Fruit fly (Drosophila melanogaster): ENCODE measurements around the gene CG43342.

CG43342 gene

dm6 chr3R:22410537-22411360 lies 29.6 kb downstream of the CG43342 start, which contains the start of the genes CG13850 and lqfR (continued):
- TF ChIP-seq tgo (GFP tag; IDR thresholded peaks at IDR 0.05) (peak; percentile 57; the same call in 2 of the 3 replicates), tap (tag; optimal IDR thresholded peaks at IDR 0.05) (no peak), Dfd (GFP tag; optimal IDR thresholded peaks at IDR 0.05) (no peak), CG18764 (GFP tag; optimal IDR thresholded peaks at IDR 0.05) (peak; percentile 66), MESR4 (GFP tag; optimal IDR thresholded peaks at IDR 0.05) (peak; percentile 28), CG10321 (GFP tag; IDR thresholded peaks at IDR 0.05) (0 out of 2 replicates have a peak, but pooled peaks have one; percentile 4), al (GFP tag; IDR thresholded peaks at IDR 0.05) (peak; percentile 60; the same call in 1 of the 2 replicates), CG10654 (GFP tag; optimal IDR thresholded peaks at IDR 0.05) (peak; percentile 81), Elba2 (GFP tag; optimal IDR thresholded peaks at IDR 0.05) (peak; percentile 71), CG2889 (GFP tag; IDR thresholded peaks at IDR 0.05) (0 out of 3 replicates have a peak, but pooled peaks have one; percentile 38), CG43689 (GFP tag; IDR thresholded peaks at IDR 0.05) (no peak; the same call in 1 of the 2 replicates), Usf (GFP tag; optimal IDR thresholded peaks at IDR 0.05) (peak; percentile 73), Hmr (GFP tag; optimal IDR thresholded peaks at IDR 0.05) (peak; percentile 80), CG9876 (GFP tag; optimal IDR thresholded peaks at IDR 0.05) (peak; percentile 78), CG33557 (GFP tag; optimal IDR thresholded peaks at IDR 0.05) (peak; percentile 64), CG18476 (GFP tag; optimal IDR thresholded peaks at IDR 0.05) (peak; percentile 89), org-1 (GFP tag; optimal IDR thresholded peaks at IDR 0.05) (peak; percentile 45), Eip74EF (GFP tag; optimal IDR thresholded peaks at IDR 0.05) (no peak), pan (optimal IDR thresholded peaks at IDR 0.05) (no peak), pan (GFP tag; optimal IDR thresholded peaks at IDR 0.05 in 1 of 2, IDR thresholded peaks at IDR 0.05 in 1 of 2) (no peak), Hsf (GFP tag; optimal IDR thresholded peaks at IDR 0.05) (peak; percentile 80), ac (GFP tag; optimal IDR thresholded peaks at IDR 0.05) (no peak), Vsx1 (GFP tag; optimal IDR thresholded peaks at IDR 0.05) (peak; percentile 87), ro (GFP tag; IDR thresholded peaks at IDR 0.05) (no peak), CG6254 (GFP tag; optimal IDR thresholded peaks at IDR 0.05) (no peak), CG3847 (GFP tag; IDR thresholded peaks at IDR 0.05) (peak; percentile 79), Taf1 (GFP tag; IDR thresholded peaks at IDR 0.05) (no peak; the same call in 1 of the 2 replicates), seq (GFP tag; IDR thresholded peaks at IDR 0.05) (no peak), Oli (tag; optimal IDR thresholded peaks at IDR 0.05) (peak; percentile 66), sisA (GFP tag; IDR thresholded peaks at IDR 0.05) (peak; percentile 58), toy (GFP tag; IDR thresholded peaks at IDR 0.05) (no peak), gfzf (GFP tag; optimal IDR thresholded peaks at IDR 0.05) (peak; percentile 28), Dip2 (GFP tag; IDR thresholded peaks at IDR 0.05) (no peak), CG3281 (GFP tag; optimal IDR thresholded peaks at IDR 0.05) (peak; percentile 67), Gsc (GFP tag; IDR thresholded peaks at IDR 0.05) (no peak), nau (GFP tag; optimal IDR thresholded peaks at IDR 0.05) (no peak), br (optimal IDR thresholded peaks at IDR 0.05) (no peak), ash1 (GFP tag; optimal IDR thresholded peaks at IDR 0.05) (no peak), CG10959 (GFP tag; IDR thresholded peaks at IDR 0.05) (no peak), shn (GFP tag; optimal IDR thresholded peaks at IDR 0.05) (peak; percentile 83), CG30020 (tag; optimal IDR thresholded peaks at IDR 0.05) (peak; percentile 11), CG7928 (GFP tag; optimal IDR thresholded peaks at IDR 0.05) (peak; percentile 22), Deaf1 (tag; optimal IDR thresholded peaks at IDR 0.05) (no peak), hb (GFP tag; IDR thresholded peaks at IDR 0.05; ENCODE audit: partially characterized antibody) (no peak), Rx (GFP tag; IDR thresholded peaks at IDR 0.05) (no peak), CG6854 (GFP tag; optimal IDR thresholded peaks at IDR 0.05) (peak; percentile 6), CG2199 (GFP tag; IDR thresholded peaks at IDR 0.05) (no peak), CG5953 (GFP tag; IDR thresholded peaks at IDR 0.05) (0 out of 2 replicates have a peak, but pooled peaks have one; percentile 21), CG6654 (GFP tag; optimal IDR thresholded peaks at IDR 0.05) (peak; percentile 40), chm (GFP tag; IDR thresholded peaks at IDR 0.05) (no peak)
